Fruit fly (Drosophila melanogaster) whole organism, embryonic: Measurements from ENCODE around the gene Stt3B.

ENCODE experiments used
- Atf6 ChIP-seq: fragments of 200-800 bp; sonication (Bioruptor generic); IDR thresholded peaks from 2 replicates; pipeline ENCODE4 v1.3.6; 2022; ENCODE audit warnings: missing biosample characterization, missing genetic modification characterization
- CG12942 ChIP-seq: fragments of 200-800 bp; sonication (Bioruptor generic); optimal IDR thresholded peaks from 3 replicates; lab custom pipeline; 2016; ENCODE audit warnings: missing biosample characterization, missing genetic modification characterization
- CG14050 ChIP-seq: fragments of 200-800 bp; sonication (Bioruptor generic); IDR thresholded peaks from 3 replicates; pipeline ENCODE4 v1.3.6; 2022; ENCODE audit warnings: missing biosample characterization, missing genetic modification characterization
- CG14860 ChIP-seq: fragments of 200-800 bp; sonication (Bioruptor generic); IDR thresholded peaks from 3 replicates; pipeline ENCODE4 v1.3.6; 2022; ENCODE audit warnings: missing biosample characterization, missing genetic modification characterization; ENCODE audit not compliant: partially characterized antibody
- CG1529 ChIP-seq: fragments of 200-800 bp; sonication (Bioruptor generic); optimal IDR thresholded peaks from 3 replicates; lab custom pipeline; 2018; ENCODE audit warnings: missing biosample characterization, missing genetic modification characterization
- CG16779 ChIP-seq: fragments of 200-800 bp; sonication (Bioruptor generic); IDR thresholded peaks from 2 replicates; pipeline ENCODE4 v1.3.6; 2022; ENCODE audit warnings: missing biosample characterization, missing genetic modification characterization
- CG17385 ChIP-seq: fragments of 200-800 bp; sonication (Bioruptor generic); optimal IDR thresholded peaks from 3 replicates; lab custom pipeline; 2018; ENCODE audit warnings: missing biosample characterization, mild to moderate bottlenecking, missing genetic modification characterization
- CG1832 ChIP-seq: fragments of 200-800 bp; sonication (Bioruptor generic); optimal IDR thresholded peaks from 2 replicates; lab custom pipeline; 2017; ENCODE audit warnings: missing biosample characterization, mild to moderate bottlenecking, missing genetic modification characterization, inconsistent platforms
- CG2120 ChIP-seq: fragments of 200-800 bp; sonication (Bioruptor generic); optimal IDR thresholded peaks from 3 replicates; lab custom pipeline; 2016; ENCODE audit warnings: missing biosample characterization, missing genetic modification characterization
- CG32767 ChIP-seq: fragments of 200-800 bp; sonication (Bioruptor generic); IDR thresholded peaks from 2 replicates; pipeline ENCODE4 v1.3.6; 2022; ENCODE audit warnings: missing biosample characterization, missing genetic modification characterization
- CG3407 ChIP-seq: fragments of 200-800 bp; sonication (Bioruptor generic); optimal IDR thresholded peaks from 2 replicates; lab custom pipeline; 2018; ENCODE audit warnings: missing biosample characterization, mild to moderate bottlenecking, missing genetic modification characterization
- CG4820 ChIP-seq: fragments of 200-800 bp; sonication (Bioruptor generic); optimal IDR thresholded peaks from 3 replicates; lab custom pipeline; 2016; ENCODE audit warnings: missing biosample characterization, missing genetic modification characterization
- CG7271 ChIP-seq: fragments of 200-800 bp; sonication (Bioruptor generic); optimal IDR thresholded peaks from 2 replicates; lab custom pipeline; 2018; ENCODE audit warnings: missing biosample characterization, mild to moderate bottlenecking, missing genetic modification characterization, moderate library complexity
- CG7786 ChIP-seq: fragments of 200-800 bp; sonication (Bioruptor generic); optimal IDR thresholded peaks from 2 replicates; lab custom pipeline; 2016; ENCODE audit warnings: missing biosample characterization, missing genetic modification characterization
- CG7963 ChIP-seq: fragments of 200-800 bp; sonication (Bioruptor generic); IDR thresholded peaks from 3 replicates; pipeline ENCODE4 v1.3.6; 2022; ENCODE audit warnings: missing biosample characterization, missing genetic modification characterization; ENCODE audit not compliant: partially characterized antibody
- CG9797 ChIP-seq: fragments of 200-800 bp; sonication (Bioruptor generic); optimal IDR thresholded peaks from 3 replicates; lab custom pipeline; 2018; ENCODE audit warnings: missing biosample characterization, mild to moderate bottlenecking, missing genetic modification characterization
- CG9932 ChIP-seq: fragments of 200-800 bp; sonication (Bioruptor generic); IDR thresholded peaks from 2 replicates; pipeline ENCODE4 v1.3.6; 2022; ENCODE audit warnings: missing biosample characterization, missing genetic modification characterization
- D ChIP-seq, 2 experiments: fragments of 200-800 bp in 1 of 2; fragments of >200 bp in 1 of 2; sonication (Bioruptor generic) in 1 of 2; optimal IDR thresholded peaks; 2 replicates in 1 of 2; 3 replicates in 1 of 2; lab custom pipeline; 2017; ENCODE audit warnings: mild to moderate bottlenecking in 1 of 2, missing biosample characterization in 1 of 2, missing genetic modification characterization in 1 of 2, missing genetic modification reagents in 1 of 2
- Dad ChIP-seq: fragments of 200-800 bp; sonication (Bioruptor generic); optimal IDR thresholded peaks from 3 replicates; lab custom pipeline; 2016; ENCODE audit warnings: missing biosample characterization, missing genetic modification characterization
- Hand ChIP-seq: fragments of 200-800 bp; sonication (Bioruptor generic); optimal IDR thresholded peaks from 2 replicates; lab custom pipeline; 2017; ENCODE audit warnings: mild to moderate bottlenecking, missing biosample characterization, missing genetic modification reagents, missing genetic modification characterization
- HmgD ChIP-seq: fragments of 200-800 bp; sonication (Bioruptor generic); optimal IDR thresholded peaks from 3 replicates; lab custom pipeline; 2016; ENCODE audit warnings: missing biosample characterization, missing genetic modification characterization
- Hr51 ChIP-seq, 2 experiments: fragments of 200-800 bp; sonication (Bioruptor generic); optimal IDR thresholded peaks; 2 replicates in 1 of 2; 3 replicates in 1 of 2; lab custom pipeline; 2016 to 2018; ENCODE audit warnings: missing biosample characterization in 2 of 2, missing genetic modification characterization in 2 of 2, mild to moderate bottlenecking in 1 of 2, moderate library complexity in 1 of 2
- Hr78 ChIP-seq, 2 experiments: fragments of 200-800 bp in 1 of 2; fragments of >200 bp in 1 of 2; sonication (Bioruptor generic) in 1 of 2; optimal IDR thresholded peaks; 2 replicates each; lab custom pipeline; 2017 to 2019; ENCODE audit warnings: missing biosample characterization in 2 of 2, missing genetic modification characterization in 2 of 2, mild to moderate bottlenecking in 1 of 2, moderate library complexity in 1 of 2
- Lhr ChIP-seq: fragments of 200-800 bp; sonication (Bioruptor generic); optimal IDR thresholded peaks from 3 replicates; lab custom pipeline; 2017; ENCODE audit warnings: mild to moderate bottlenecking, missing biosample characterization, missing genetic modification reagents, missing genetic modification characterization
- Myb ChIP-seq: fragments of 200-800 bp; sonication (Bioruptor generic); optimal IDR thresholded peaks from 2 replicates; lab custom pipeline; 2016; ENCODE audit warnings: missing biosample characterization, missing genetic modification characterization
- Nf-YB ChIP-seq: fragments of 200-800 bp; sonication (Bioruptor generic); optimal IDR thresholded peaks from 3 replicates; lab custom pipeline; 2019; ENCODE audit warnings: missing biosample characterization, mild to moderate bottlenecking, missing genetic modification characterization, moderate library complexity
- Nf-YC ChIP-seq: fragments of 200-800 bp; optimal IDR thresholded peaks from 3 replicates; lab custom pipeline; 2019; ENCODE audit warnings: missing biosample characterization, mild to moderate bottlenecking, missing genetic modification characterization, moderate library complexity
- NfI ChIP-seq: fragments of 200-800 bp; sonication (Bioruptor generic); optimal IDR thresholded peaks from 3 replicates; lab custom pipeline; 2018; ENCODE audit warnings: missing biosample characterization, mild to moderate bottlenecking, missing genetic modification characterization, moderate library complexity
- Opbp ChIP-seq: fragments of 200-800 bp; sonication (Bioruptor generic); IDR thresholded peaks from 3 replicates; pipeline ENCODE4 v1.3.6; 2022; ENCODE audit warnings: missing biosample characterization, missing genetic modification characterization; ENCODE audit not compliant: partially characterized antibody
- Six4 ChIP-seq: fragments of 200-800 bp; sonication (Bioruptor generic); optimal IDR thresholded peaks from 2 replicates; lab custom pipeline; 2016; ENCODE audit warnings: missing biosample characterization, missing genetic modification characterization
- Trl ChIP-seq, 3 experiments: fragments of >200 bp in 2 of 3; fragments of 200-800 bp in 1 of 3; sonication (Bioruptor generic) in 1 of 3; optimal IDR thresholded peaks; 2 replicates in 1 of 3; 3 replicates in 2 of 3; lab custom pipeline; 2016 to 2017; ENCODE audit warnings: missing biosample characterization in 1 of 3, missing genetic modification characterization in 1 of 3
- YL-1 ChIP-seq: fragments of 200-800 bp; sonication (Bioruptor generic); optimal IDR thresholded peaks from 3 replicates; lab custom pipeline; 2017; ENCODE audit warnings: missing biosample characterization, mild to moderate bottlenecking, missing genetic modification characterization
- crol ChIP-seq: fragments of 200-800 bp; sonication (Bioruptor generic); IDR thresholded peaks from 2 replicates; pipeline ENCODE4 v1.3.6; 2022; ENCODE audit warnings: missing biosample characterization, missing genetic modification characterization
- danr ChIP-seq: fragments of 200-800 bp; sonication (Bioruptor generic); IDR thresholded peaks from 2 replicates; pipeline ENCODE4 v1.3.6; 2022; ENCODE audit warnings: missing biosample characterization, missing genetic modification characterization
- gsb-n ChIP-seq: fragments of 200-800 bp; sonication (Bioruptor generic); optimal IDR thresholded peaks from 3 replicates; lab custom pipeline; 2018; ENCODE audit warnings: missing biosample characterization, mild to moderate bottlenecking, missing genetic modification characterization
- mam ChIP-seq: fragments of 200-800 bp; sonication (Bioruptor generic); optimal IDR thresholded peaks from 3 replicates; lab custom pipeline; 2016; ENCODE audit warnings: missing biosample characterization, missing genetic modification characterization
- nerfin-1 ChIP-seq: fragments of 200-800 bp; sonication (Bioruptor generic); optimal IDR thresholded peaks from 3 replicates; lab custom pipeline; 2019; ENCODE audit warnings: missing biosample characterization, mild to moderate bottlenecking, missing genetic modification characterization, moderate library complexity
- otp ChIP-seq: fragments of 200-800 bp; sonication (Bioruptor generic); IDR thresholded peaks from 3 replicates; pipeline ENCODE4, ENCODE4 v1.3.6; 2022; ENCODE audit warnings: missing biosample characterization, missing genetic modification characterization
- pan ChIP-seq, 4 experiments: fragments of >200 bp in 3 of 4; fragments of 200-800 bp in 1 of 4; sonication (Bioruptor generic) in 1 of 4; optimal IDR thresholded peaks in 3 of 4; IDR thresholded peaks in 1 of 4; 2 replicates each; pipeline versions ENCODE4 v1.3.6 to Lab custom; 2017 to 2022; ENCODE audit warnings: missing biosample characterization in 2 of 4, missing genetic modification characterization in 2 of 4, mixed read lengths in 1 of 4
- peb ChIP-seq: fragments of 200-800 bp; sonication (Bioruptor generic); IDR thresholded peaks from 2 replicates; pipeline ENCODE4 v1.3.6; 2022; ENCODE audit warnings: missing biosample characterization, missing genetic modification characterization
- pita ChIP-seq: fragments of 200-800 bp; sonication (Bioruptor generic); optimal IDR thresholded peaks from 2 replicates; lab custom pipeline; 2017; ENCODE audit warnings: missing biosample characterization, mild to moderate bottlenecking, missing genetic modification characterization
- sens-2 ChIP-seq: fragments of 200-800 bp; sonication (Bioruptor generic); IDR thresholded peaks from 2 replicates; pipeline ENCODE4 v1.3.6; 2022; ENCODE audit warnings: missing biosample characterization, missing genetic modification characterization
- sisA ChIP-seq: fragments of 200-800 bp; sonication (Bioruptor generic); IDR thresholded peaks from 2 replicates; pipeline ENCODE4 v1.3.6; 2022; ENCODE audit warnings: missing biosample characterization, missing genetic modification characterization
- stc ChIP-seq: fragments of 200-800 bp; sonication (Bioruptor generic); IDR thresholded peaks from 2 replicates; pipeline ENCODE4 v1.3.6; 2022; ENCODE audit warnings: missing biosample characterization, missing genetic modification characterization
- tap ChIP-seq: fragments of 200-800 bp; optimal IDR thresholded peaks from 3 replicates; lab custom pipeline; 2019; ENCODE audit warnings: missing biosample characterization, mild to moderate bottlenecking, missing genetic modification characterization, moderate library complexity
- wek ChIP-seq: fragments of 200-800 bp; sonication (Bioruptor generic); optimal IDR thresholded peaks from 3 replicates; lab custom pipeline; 2018; ENCODE audit warnings: missing biosample characterization, mild to moderate bottlenecking, missing genetic modification characterization, moderate library complexity
- zf30C ChIP-seq: fragments of 200-800 bp; sonication (Bioruptor generic); optimal IDR thresholded peaks from 3 replicates; lab custom pipeline; 2018; ENCODE audit warnings: missing biosample characterization, mild to moderate bottlenecking, missing genetic modification characterization
- zfh2 ChIP-seq: fragments of 200-800 bp; sonication (Bioruptor generic); optimal IDR thresholded peaks from 2 replicates; lab custom pipeline; 2016; ENCODE audit warnings: missing biosample characterization, missing genetic modification characterization

Stt3B gene

DNA sequence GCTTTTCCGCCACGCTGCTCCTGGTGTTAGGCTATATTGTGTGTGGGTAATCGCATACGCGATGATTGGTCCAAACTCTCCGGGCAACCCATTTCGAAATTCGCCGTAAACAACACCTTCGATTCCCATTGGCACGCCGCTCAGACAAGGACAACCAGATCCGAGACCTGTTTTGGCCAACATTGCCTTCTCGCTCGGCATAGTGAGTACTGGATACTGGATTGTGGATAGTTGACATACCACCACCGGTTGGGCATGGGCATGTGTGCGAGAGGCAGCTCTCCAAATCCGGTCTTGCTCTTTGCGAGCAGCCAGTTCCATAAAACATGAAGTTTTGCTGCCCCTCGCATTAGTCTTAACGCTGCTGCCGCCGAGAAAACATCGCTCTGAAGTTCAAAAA lies 25.2 kb upstream of the Stt3B start, which contains the start of gene fd96Cb (continued):
- peak; percentile 100 for TF ChIP-seq Nf-YB (GFP tag; lab: Kevin White, UChicago)
- no peak for TF ChIP-seq NfI
- TF ChIP-seq Hr78 (GFP tag; optimal IDR thresholded peaks at IDR 0.05; lab: Kevin White, UChicago) = no peak
- no peak for TF ChIP-seq D (optimal IDR thresholded peaks at IDR 0.05; lab: Kevin White, UChicago)
- no peak for TF ChIP-seq D (GFP tag; optimal IDR thresholded peaks at IDR 0.05; lab: Kevin White, UChicago)
- no peak for TF ChIP-seq danr (GFP tag; lab: Robert Waterston, UW)
- no peak for TF ChIP-seq CG17385 (GFP tag; lab: Kevin White, UChicago)
- TF ChIP-seq CG4820 = no peak
- TF ChIP-seq CG12942 (GFP tag; lab: Kevin White, UChicago) = no peak
- peak; percentile 21 for TF ChIP-seq HmgD (GFP tag; lab: Kevin White, UChicago)
- TF ChIP-seq CG9932 = no peak
- TF ChIP-seq CG7786 (GFP tag; lab: Kevin White, UChicago) = no peak
- TF ChIP-seq Atf6 (GFP tag; lab: Robert Waterston, UW) = no peak
- no peak for TF ChIP-seq CG7963 (GFP tag; lab: Robert Waterston, UW)
- TF ChIP-seq Opbp (GFP tag; lab: Robert Waterston, UW) = peak; percentile 34; the same call in 1 of the 3 replicates
- peak; percentile 88 for TF ChIP-seq CG1832 (GFP tag; lab: Kevin White, UChicago)
- TF ChIP-seq wek = no peak
- TF ChIP-seq YL-1 = no peak
- no peak for TF ChIP-seq mam (GFP tag; lab: Kevin White, UChicago)
- TF ChIP-seq pan (optimal IDR thresholded peaks at IDR 0.05; lab: Kevin White, UChicago) = no peak
- TF ChIP-seq pan (GFP tag; optimal IDR thresholded peaks at IDR 0.05 in 1 of 2, IDR thresholded peaks at IDR 0.05 in 1 of 2) = no peak
- no peak for TF ChIP-seq CG3407
- no peak for TF ChIP-seq nerfin-1 (tag; lab: Kevin White, UChicago)
- TF ChIP-seq Myb (GFP tag; lab: Kevin White, UChicago) = no peak
- TF ChIP-seq otp (GFP tag; lab: Robert Waterston, UW) = no peak
- TF ChIP-seq CG2120 (GFP tag; lab: Kevin White, UChicago) = no peak
- TF ChIP-seq CG14050 (GFP tag; lab: Robert Waterston, UW) = no peak
- TF ChIP-seq CG14860 = no peak

DNA sequence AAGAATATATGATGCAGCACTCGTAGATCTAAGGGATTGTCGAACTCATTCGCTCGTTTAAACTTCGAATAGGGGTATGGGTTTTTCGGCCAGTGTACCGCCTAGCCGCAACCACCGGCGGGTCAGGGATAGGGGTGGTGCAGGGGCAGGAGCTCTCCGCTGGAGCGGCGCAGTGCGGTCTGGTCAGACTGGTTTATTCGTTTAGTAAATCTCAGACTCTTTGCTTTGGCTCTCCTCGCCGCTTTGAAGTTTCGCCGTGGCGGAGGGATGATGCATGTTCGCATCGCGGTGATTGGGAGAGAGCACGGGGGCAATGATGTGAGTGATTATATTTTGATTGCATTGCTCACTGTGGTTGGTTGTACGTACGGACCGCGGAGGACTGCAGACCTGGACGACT lies 12.9 kb upstream of the Stt3B start, which contains the start of gene fd96Ca:
TSS of gene fd96Ca (plus strand) at position 337 of the 400 bp plus-strand sequence.
- TF ChIP-seq zf30C (GFP tag; lab: Kevin White, UChicago) (peak; percentile 83), crol (GFP tag; lab: Robert Waterston, UW) (peak; percentile 84; the same call in 1 of the 2 replicates), Six4 (GFP tag; lab: Kevin White, UChicago) (no peak), Nf-YB (GFP tag; lab: Kevin White, UChicago) (peak; percentile 95), zfh2 (no peak), Nf-YC (tag; lab: Kevin White, UChicago) (peak; percentile 92), pita (GFP tag; lab: Kevin White, UChicago) (no peak), Hand (GFP tag; lab: Kevin White, UChicago) (no peak), CG7271 (no peak), Trl (optimal IDR thresholded peaks at IDR 0.05; lab: Kevin White, UChicago) (peak in 1 of 2 experiments; percentile 22), Trl (GFP tag; optimal IDR thresholded peaks at IDR 0.05; lab: Kevin White, UChicago) (no peak)

DNA sequence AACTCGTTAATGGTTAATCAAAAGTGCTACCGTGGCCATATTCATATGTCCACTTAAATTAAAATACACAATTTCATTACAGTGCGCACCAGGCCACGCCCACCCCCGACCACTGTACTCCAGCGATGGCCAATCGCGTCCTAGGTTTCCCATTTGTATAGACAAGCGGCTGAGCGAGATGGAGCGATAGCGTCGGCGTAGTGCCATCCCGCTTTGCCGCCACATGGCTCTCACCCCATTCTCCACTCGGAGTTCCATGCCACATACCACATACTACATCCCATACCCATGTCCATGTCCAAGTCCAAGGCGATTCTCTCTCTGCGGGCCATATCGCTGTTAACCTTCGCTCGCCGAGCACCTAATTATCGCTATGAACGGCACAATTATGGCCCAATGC lies 11.0 kb upstream of the Stt3B start:
- TF ChIP-seq stc (GFP tag; lab: Robert Waterston, UW) = peak; percentile 37; the same call in 1 of the 2 replicates
- no peak for TF ChIP-seq Lhr (GFP tag; lab: Kevin White, UChicago)
- no peak for TF ChIP-seq CG32767 (GFP tag; lab: Robert Waterston, UW)
- TF ChIP-seq CG9797 = no peak
- TF ChIP-seq gsb-n = no peak
- no peak for TF ChIP-seq CG1529 (GFP tag; lab: Kevin White, UChicago)
- TF ChIP-seq Dad = no peak
- TF ChIP-seq Hr51 (GFP tag; optimal IDR thresholded peaks at IDR 0.05; lab: Kevin White, UChicago) = no peak
- no peak for TF ChIP-seq sens-2
- TF ChIP-seq sisA (GFP tag; lab: Robert Waterston, UW) = no peak
- TF ChIP-seq CG16779 (GFP tag; lab: Robert Waterston, UW) = no peak
- no peak for TF ChIP-seq CG17385 (GFP tag; lab: Kevin White, UChicago)
- no peak for TF ChIP-seq CG7963 (GFP tag; lab: Robert Waterston, UW)
- TF ChIP-seq peb = no peak
- TF ChIP-seq tap (tag; lab: Kevin White, UChicago) = no peak
